Worm (Caenorhabditis elegans) whole organism, L1 larva: ENCODE measurements around the gene dagl-2.

Source experiments
- C34B4.2 ChIP-seq: sonication (generic microtip); optimal IDR thresholded peaks from 2 replicates; lab custom pipeline; 2017; ENCODE audit warnings: mild to moderate bottlenecking, missing genetic modification characterization, missing compliant biosample characterization
- Y116A8C.19 ChIP-seq: sonication (generic microtip); optimal IDR thresholded peaks from 2 replicates; lab custom pipeline; 2016; ENCODE audit warnings: missing compliant biosample characterization, missing genetic modification characterization, borderline replicate concordance
- aha-1 ChIP-seq: fragments of 150-350 bp; optimal IDR thresholded peaks from 2 replicates; lab custom pipeline; 2014; ENCODE audit warnings: missing biosample characterization, missing genetic modification characterization
- aly-2 ChIP-seq: fragments of 150-350 bp; optimal IDR thresholded peaks from 2 replicates; lab custom pipeline; 2014; ENCODE audit warnings: missing biosample characterization, missing genetic modification characterization
- ama-1 ChIP-seq: fragments of 150-350 bp; optimal IDR thresholded peaks from 2 replicates; lab custom pipeline; 2014
- ceh-63 ChIP-seq: fragments of 200-800 bp; sonication (Bioruptor generic); optimal IDR thresholded peaks from 2 replicates; lab custom pipeline; 2018; ENCODE audit warnings: mild to moderate bottlenecking, missing genetic modification characterization, missing compliant biosample characterization
- ceh-8 ChIP-seq: fragments of 200-800 bp; sonication (Bioruptor generic); optimal IDR thresholded peaks from 2 replicates; lab custom pipeline; 2018; ENCODE audit warnings: mild to moderate bottlenecking, missing genetic modification characterization, moderate library complexity, missing compliant biosample characterization
- ceh-90 ChIP-seq: sonication (generic microtip); optimal IDR thresholded peaks from 2 replicates; lab custom pipeline; 2016; ENCODE audit warnings: missing genetic modification characterization, missing compliant biosample characterization
- ces-1 ChIP-seq: fragments of 150-350 bp; optimal IDR thresholded peaks from 2 replicates; lab custom pipeline; 2014; ENCODE audit warnings: missing biosample characterization, missing genetic modification reagents, missing genetic modification characterization
- dsc-1 ChIP-seq: sonication (generic microtip); optimal IDR thresholded peaks from 2 replicates; lab custom pipeline; 2016; ENCODE audit warnings: mild to moderate bottlenecking, missing genetic modification characterization, missing compliant biosample characterization
- efl-1 ChIP-seq, 4 experiments: fragments of 150-350 bp; optimal IDR thresholded peaks in 3 of 4; peaks in 1 of 4; 1 replicate in 1 of 4; 2 replicates in 3 of 4; lab custom pipeline; 2014; ENCODE audit warnings: missing biosample characterization in 2 of 4, missing genetic modification characterization in 2 of 4, missing genetic modification reagents in 2 of 4
- egl-13 ChIP-seq: sonication (generic microtip); optimal IDR thresholded peaks from 2 replicates; lab custom pipeline; 2016; ENCODE audit warnings: missing genotype, missing genetic modification reagents, missing genetic modification characterization, missing compliant biosample characterization
- elt-3 ChIP-seq, 6 experiments: fragments of 150-350 bp in 1 of 6; sonication (generic microtip); optimal IDR thresholded peaks; 2 replicates each; lab custom pipeline; 2017 to 2018; ENCODE audit warnings: missing biosample characterization in 6 of 6, missing genetic modification characterization in 6 of 6, inconsistent platforms in 1 of 6
- fkh-10 ChIP-seq: sonication (generic microtip); optimal IDR thresholded peaks from 2 replicates; lab custom pipeline; 2017; ENCODE audit warnings: missing biosample characterization, missing genetic modification reagents, missing genetic modification characterization
- fkh-8 ChIP-seq: sonication (generic microtip); optimal IDR thresholded peaks from 2 replicates; lab custom pipeline; 2016; ENCODE audit warnings: mild to moderate bottlenecking, missing genetic modification characterization, missing compliant biosample characterization
- fos-1 ChIP-seq: fragments of 150-350 bp; optimal IDR thresholded peaks from 2 replicates; lab custom pipeline; 2014; ENCODE audit warnings: missing biosample characterization, missing genetic modification characterization
- grh-1 ChIP-seq: fragments of 200-800 bp; sonication (Bioruptor generic); IDR thresholded peaks from 2 replicates; pipeline ENCODE4 v1.3.6; 2022; ENCODE audit warnings: missing genetic modification reagents, missing genetic modification characterization, missing compliant biosample characterization
- hlh-17 ChIP-seq: fragments of 200-800 bp; sonication (Bioruptor generic); optimal IDR thresholded peaks from 2 replicates; lab custom pipeline; 2018; ENCODE audit warnings: missing genetic modification characterization, mild to moderate bottlenecking, missing compliant biosample characterization, moderate library complexity, borderline replicate concordance
- hlh-4 ChIP-seq: sonication (generic microtip); optimal IDR thresholded peaks from 2 replicates; lab custom pipeline; 2016; ENCODE audit warnings: mild to moderate bottlenecking, missing genetic modification characterization, missing compliant biosample characterization
- hpl-2 ChIP-seq: fragments of 150-350 bp; optimal IDR thresholded peaks from 2 replicates; lab custom pipeline; 2014; ENCODE audit warnings: missing biosample characterization, missing genetic modification reagents, missing genetic modification characterization
- isw-1 ChIP-seq: fragments of 200-800 bp; sonication (Bioruptor generic); IDR thresholded peaks from 2 replicates; pipeline ENCODE4 v1.3.6; 2022; ENCODE audit warnings: missing genetic modification characterization, missing compliant biosample characterization
- lin-15B ChIP-seq: fragments of 150-350 bp; sonication (generic microtip); optimal IDR thresholded peaks from 3 replicates; lab custom pipeline; 2014; ENCODE audit warnings: missing biosample characterization, missing genetic modification characterization
- lsy-2 ChIP-seq, 2 experiments: fragments of 150-350 bp; optimal IDR thresholded peaks; 2 replicates each; lab custom pipeline; 2014; ENCODE audit warnings: missing biosample characterization in 2 of 2, missing genetic modification characterization in 2 of 2
- mab-9 ChIP-seq: fragments of 200-800 bp; sonication (Bioruptor generic); IDR thresholded peaks from 2 replicates; pipeline ENCODE4 v1.3.6; 2022; ENCODE audit warnings: missing genetic modification reagents, missing genetic modification characterization, missing compliant biosample characterization
- mef-2 ChIP-seq: fragments of 150-350 bp; optimal IDR thresholded peaks from 2 replicates; lab custom pipeline; 2014; ENCODE audit warnings: missing biosample characterization, missing genetic modification characterization
- nhr-11 ChIP-seq: fragments of 150-350 bp; optimal IDR thresholded peaks from 2 replicates; lab custom pipeline; 2014; ENCODE audit warnings: missing biosample characterization, missing genetic modification characterization
- nhr-12 ChIP-seq: sonication (generic microtip); optimal IDR thresholded peaks from 2 replicates; lab custom pipeline; 2017; ENCODE audit warnings: missing biosample characterization, missing genetic modification characterization
- nhr-28 ChIP-seq: fragments of 150-350 bp; optimal IDR thresholded peaks from 2 replicates; lab custom pipeline; 2014; ENCODE audit warnings: missing biosample characterization, missing genetic modification characterization
- nhr-47 ChIP-seq: sonication (generic microtip); optimal IDR thresholded peaks from 2 replicates; lab custom pipeline; 2016; ENCODE audit warnings: mild to moderate bottlenecking, missing genetic modification characterization, moderate library complexity, missing compliant biosample characterization
- nhr-77 ChIP-seq: fragments of 150-350 bp; optimal IDR thresholded peaks from 2 replicates; lab custom pipeline; 2014; ENCODE audit warnings: missing biosample characterization, missing genetic modification characterization
- nhr-84 ChIP-seq: sonication (generic microtip); optimal IDR thresholded peaks from 2 replicates; lab custom pipeline; 2017; ENCODE audit warnings: missing biosample characterization, missing genetic modification characterization
- nhr-85 ChIP-seq: sonication (generic microtip); peaks from one replicate; lab custom pipeline; 2016; ENCODE audit warnings: missing genetic modification characterization, inconsistent platforms, missing compliant biosample characterization
- nhr-90 ChIP-seq: sonication (generic microtip); optimal IDR thresholded peaks from 2 replicates; lab custom pipeline; 2016; ENCODE audit warnings: mild to moderate bottlenecking, missing genetic modification characterization, missing compliant biosample characterization; ENCODE audit not compliant: poor library complexity
- rnt-1 ChIP-seq: sonication (generic microtip); optimal IDR thresholded peaks from 2 replicates; lab custom pipeline; 2016; ENCODE audit warnings: mild to moderate bottlenecking, missing genetic modification characterization, moderate library complexity, missing compliant biosample characterization
- snpc-4 ChIP-seq: fragments of 150-350 bp; optimal IDR thresholded peaks from 2 replicates; lab custom pipeline; 2014; ENCODE audit warnings: missing biosample characterization, missing genetic modification characterization
- sox-4 ChIP-seq: sonication (generic microtip); optimal IDR thresholded peaks from 2 replicates; lab custom pipeline; 2016; ENCODE audit warnings: missing genetic modification characterization, missing compliant biosample characterization
- sptf-1 ChIP-seq: fragments of 150-350 bp; optimal IDR thresholded peaks from 2 replicates; lab custom pipeline; 2014; ENCODE audit warnings: missing biosample characterization, missing genetic modification characterization
- sup-37 ChIP-seq: fragments of 200-800 bp; sonication (Bioruptor generic); optimal IDR thresholded peaks from 2 replicates; lab custom pipeline; 2018; ENCODE audit warnings: mild to moderate bottlenecking, missing genetic modification characterization, missing compliant biosample characterization
- unc-30 ChIP-seq: sonication (generic microtip); optimal IDR thresholded peaks from 2 replicates; lab custom pipeline; 2017; ENCODE audit warnings: missing biosample characterization, missing genetic modification characterization
- unc-62 ChIP-seq: fragments of 150-350 bp; optimal IDR thresholded peaks from 2 replicates; lab custom pipeline; 2014; ENCODE audit warnings: missing biosample characterization, missing genetic modification reagents, missing genetic modification characterization
- unc-86 ChIP-seq: sonication (generic microtip); optimal IDR thresholded peaks from 2 replicates; lab custom pipeline; 2016; ENCODE audit warnings: missing genetic modification characterization, missing compliant biosample characterization
- vab-15 ChIP-seq: sonication (generic microtip); optimal IDR thresholded peaks from 2 replicates; lab custom pipeline; 2017; ENCODE audit warnings: missing genotype, mild to moderate bottlenecking, missing genetic modification characterization, missing compliant biosample characterization
- xbp-1 ChIP-seq: sonication (generic microtip); optimal IDR thresholded peaks from 2 replicates; lab custom pipeline; 2016; ENCODE audit warnings: missing genetic modification characterization, missing compliant biosample characterization
- zag-1 ChIP-seq: fragments of 150-350 bp; optimal IDR thresholded peaks from 2 replicates; lab custom pipeline; 2014; ENCODE audit warnings: missing biosample characterization, missing genetic modification characterization
- zip-4 ChIP-seq: fragments of 200-800 bp; sonication (Bioruptor generic); optimal IDR thresholded peaks from 2 replicates; lab custom pipeline; 2018; ENCODE audit warnings: mild to moderate bottlenecking, missing genetic modification characterization, moderate library complexity, missing compliant biosample characterization
- ztf-4 ChIP-seq: fragments of 150-350 bp; optimal IDR thresholded peaks from 2 replicates; lab custom pipeline; 2014; ENCODE audit warnings: missing biosample characterization, missing genetic modification characterization

The dagl-2 gene

ce11 chrIII:770958-771357 lies 12.1 kb downstream of the dagl-2 start, which contains the start of gene tpst-2:
TSS of gene tpst-2 (plus strand) at chrIII:771258.
- TF ChIP-seq unc-86 (tag; lab: Kevin White, UChicago) (no peak), zag-1 (tag; lab: Kevin White, UChicago) (no peak), fkh-10 (GFP tag; lab: Kevin White, UChicago) (no peak), hpl-2 (GFP tag; lab: Kevin White, UChicago) (no peak), rnt-1 (no peak), Y116A8C.19 (tag; lab: Kevin White, UChicago) (no peak), grh-1 (GFP tag; lab: Robert Waterston, UW) (no peak), ceh-63 (no peak), snpc-4 (no peak), sox-4 (no peak), mab-9 (GFP tag; lab: Robert Waterston, UW) (no peak), nhr-12 (tag; lab: Kevin White, UChicago) (no peak), ces-1 (no peak), hlh-17 (GFP tag; lab: Kevin White, UChicago) (no peak), nhr-84 (tag; lab: Kevin White, UChicago) (no peak), fos-1 (no peak), aha-1 (no peak)

- TF ChIP-seq mef-2 (tag; lab: Kevin White, UChicago), result no peak
- no peak for TF ChIP-seq nhr-11 (tag; lab: Kevin White, UChicago)
- TF ChIP-seq ceh-8 (GFP tag; lab: Kevin White, UChicago), result peak; percentile 17
These were observed 14.6 kb downstream of the dagl-2 start for ce11 chrIII:768528-768927.

- TF ChIP-seq unc-62 (GFP tag; lab: Kevin White, UChicago), result no peak
- TF ChIP-seq, all 84 proteins: peak for 0
These were observed 18.2 kb downstream of the dagl-2 start, which contains the start of gene ptl-1 for ce11 chrIII:764884-765283. TSS of gene ptl-1 (plus strand) at chrIII:765184.

- TF ChIP-seq xbp-1 (tag; lab: Kevin White, UChicago) (no peak), ceh-90 (tag; lab: Kevin White, UChicago) (no peak), zag-1 (tag; lab: Kevin White, UChicago) (no peak), hlh-4 (tag; lab: Kevin White, UChicago) (no peak), mef-2 (tag; lab: Kevin White, UChicago) (no peak), elt-3 (tag; optimal IDR thresholded peaks at IDR 0.05; lab: Kevin White, UChicago) (no peak), unc-30 (tag; lab: Kevin White, UChicago) (no peak), fkh-8 (peak; percentile 89), sox-4 (no peak), mab-9 (GFP tag; lab: Robert Waterston, UW) (no peak), egl-13 (tag; lab: Kevin White, UChicago) (peak; percentile 49), aly-2 (no peak), rnt-1 (no peak), nhr-85 (no peak), Y116A8C.19 (tag; lab: Kevin White, UChicago) (no peak), fkh-10 (GFP tag; lab: Kevin White, UChicago) (peak; percentile 58), nhr-47 (tag; lab: Kevin White, UChicago) (peak; percentile 51), lsy-2 (tag; optimal IDR thresholded peaks at IDR 0.05; lab: Kevin White, UChicago) (peak in 1 of 2 experiments; percentile 21), dsc-1 (peak; percentile 13), fos-1 (no peak), hlh-17 (GFP tag; lab: Kevin White, UChicago) (no peak), snpc-4 (peak; percentile 16), nhr-11 (tag; lab: Kevin White, UChicago) (no peak), efl-1 (optimal IDR thresholded peaks at IDR 0.05; lab: Kevin White, UChicago) (no peak), efl-1 (GFP tag; optimal IDR thresholded peaks at IDR 0.05 in 1 of 2; lab: Kevin White, UChicago) (no peak), ztf-4 (tag; lab: Kevin White, UChicago) (no peak), nhr-90 (tag; lab: Kevin White, UChicago) (no peak), sup-37 (no peak), C34B4.2 (tag; lab: Kevin White, UChicago) (no peak), isw-1 (GFP tag; lab: Robert Waterston, UW) (peak; percentile 26; the same call in 1 of the 2 replicates), zip-4 (no peak), nhr-28 (tag; lab: Kevin White, UChicago) (no peak), unc-62 (GFP tag; lab: Kevin White, UChicago) (no peak), grh-1 (GFP tag; lab: Robert Waterston, UW) (no peak), vab-15 (tag; lab: Kevin White, UChicago) (no peak), lin-15B (tag; lab: Kevin White, UChicago) (no peak), sptf-1 (tag; lab: Kevin White, UChicago) (no peak), nhr-77 (tag; lab: Kevin White, UChicago) (no peak), ama-1 (no peak)
These were observed 18.7 kb downstream of the dagl-2 start for ce11 chrIII:764404-764803.
